Fruit fly (Drosophila melanogaster) whole organism: ENCODE measurements around the gene Poc1.

Source experiments
- EcR ChIP-seq, 2 experiments: fragments of >200 bp; optimal IDR thresholded peaks; 2 replicates each; lab custom pipeline; 2017; ENCODE audit warnings: missing biosample characterization in 2 of 2, missing genetic modification characterization in 2 of 2, missing genetic modification reagents in 2 of 2
- pan ChIP-seq: fragments of >200 bp; optimal IDR thresholded peaks from 2 replicates; lab custom pipeline; 2017
- psq ChIP-seq: fragments of >200 bp; optimal IDR thresholded peaks from 2 replicates; lab custom pipeline; 2017
- usp ChIP-seq: fragments of >200 bp; optimal IDR thresholded peaks from 2 replicates; lab custom pipeline; 2017; ENCODE audit warnings: missing biosample characterization, missing genetic modification characterization, mixed read lengths

dm6 chr3L:13356084-13356693 lies 33.6 kb downstream of the Poc1 start, which contains the start of gene Nplp2:
- no peak for TF ChIP-seq psq
- no peak for TF ChIP-seq pan (lab: Kevin White, UChicago)
- TF ChIP-seq usp (GFP tag; lab: Kevin White, UChicago): no peak
- TF ChIP-seq EcR (GFP tag; optimal IDR thresholded peaks at IDR 0.05; lab: Kevin White, UChicago): no peak
